Fruit fly (Drosophila melanogaster): ENCODE results near the gene CG17344.

Gene CG17344

dm6 chr2L:19064706-19065105 lies 37.1 kb upstream of the CG17344 start, which contains the start of gene CG17343:
Gene CG17343 (plus strand): TSS chr2L:19064929.
- no peak for TF ChIP-seq CG15710 (tag; optimal IDR thresholded peaks at IDR 0.05)
- no peak for TF ChIP-seq D1 (tag; optimal IDR thresholded peaks at IDR 0.05)
- no peak for TF ChIP-seq Pif1A (GFP tag; optimal IDR thresholded peaks at IDR 0.05)
- no peak for TF ChIP-seq CG32121 (GFP tag; IDR thresholded peaks at IDR 0.05)
- TF ChIP-seq Snoo (tag; optimal IDR thresholded peaks at IDR 0.05) = no peak
- no peak for TF ChIP-seq CG34367 (tag; optimal IDR thresholded peaks at IDR 0.05)
- TF ChIP-seq CG13204 (GFP tag; optimal IDR thresholded peaks at IDR 0.05) = no peak
- no peak for TF ChIP-seq EcR (GFP tag; optimal IDR thresholded peaks at IDR 0.05)
- no peak for TF ChIP-seq gl (tag; optimal IDR thresholded peaks at IDR 0.05)
- no peak for TF ChIP-seq CG4496 (GFP tag; IDR thresholded peaks at IDR 0.05)
- no peak for TF ChIP-seq CG14655 (GFP tag; optimal IDR thresholded peaks at IDR 0.05)
- TF ChIP-seq CG9948 (tag; optimal IDR thresholded peaks at IDR 0.05) = no peak
- no peak for TF ChIP-seq Pif1B (GFP tag; optimal IDR thresholded peaks at IDR 0.05)
- no peak for TF ChIP-seq CG8159 (tag; optimal IDR thresholded peaks at IDR 0.05)

- no peak for TF ChIP-seq gl (tag; optimal IDR thresholded peaks at IDR 0.05)
These were observed 33.5 kb upstream of the CG17344 start for dm6 chr2L:19068393-19068792.

DNA sequence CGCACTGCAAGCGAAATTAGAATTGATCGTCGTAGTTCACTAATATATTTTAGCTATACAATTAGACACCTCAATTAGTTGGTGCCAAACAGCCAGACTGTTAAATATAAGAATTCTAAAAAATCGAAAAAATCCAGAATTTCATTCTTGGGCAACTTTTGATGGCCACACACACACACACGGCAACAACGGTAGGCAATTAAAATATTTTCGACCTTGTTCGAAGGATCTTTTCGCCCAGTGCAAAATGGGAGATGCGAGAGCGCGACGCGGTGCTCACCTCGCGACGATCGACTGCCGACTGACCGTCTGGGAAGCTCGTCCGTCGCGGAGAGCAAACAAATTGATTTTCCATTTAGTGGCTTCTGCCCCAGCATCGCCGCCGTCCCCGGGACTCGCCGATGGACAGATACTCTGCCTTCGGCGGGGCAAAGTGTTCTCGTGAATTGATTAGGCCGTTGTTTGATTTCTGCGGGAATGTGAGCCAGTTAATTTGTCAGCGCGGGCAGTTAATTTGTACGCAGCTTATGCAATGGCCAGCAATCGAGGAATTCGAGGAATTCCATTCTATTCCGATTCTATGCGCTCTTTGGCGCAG lies 32.2 kb upstream of the CG17344 start, which contains the start of gene CG10702:
CG10702 (minus strand) TSS at position 304 of the 598 bp plus-strand sequence.
- TF ChIP-seq fd96Ca (GFP tag; IDR thresholded peaks at IDR 0.05) (peak; percentile 64; the same call in 2 of the 3 replicates), gl (tag; optimal IDR thresholded peaks at IDR 0.05) (no peak), CG32121 (GFP tag; IDR thresholded peaks at IDR 0.05) (no peak)

DNA sequence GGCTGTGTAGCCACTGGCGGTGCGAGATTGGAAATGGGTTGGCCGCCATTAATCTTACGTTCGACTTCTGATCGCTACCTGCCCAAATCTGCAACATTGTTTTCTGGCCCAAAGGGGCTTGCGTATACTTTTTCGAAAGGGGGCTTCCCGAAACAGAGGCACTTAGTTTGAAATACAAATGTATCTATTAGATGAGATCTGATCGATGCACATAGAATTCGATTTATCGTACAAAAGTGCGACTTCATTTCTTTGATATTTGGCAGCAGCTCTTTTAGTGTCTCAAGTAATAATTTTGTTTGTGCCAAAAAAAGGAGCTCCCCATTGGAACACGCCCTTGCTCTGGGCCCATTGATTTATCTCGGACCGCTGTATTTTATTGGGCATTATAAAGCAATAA lies 30.1 kb upstream of the CG17344 start:
- TF ChIP-seq Pif1A (GFP tag; optimal IDR thresholded peaks at IDR 0.05) (no peak), CG10348 (GFP tag; IDR thresholded peaks at IDR 0.05) (no peak), CG14655 (GFP tag; optimal IDR thresholded peaks at IDR 0.05) (no peak), Snoo (tag; optimal IDR thresholded peaks at IDR 0.05) (no peak), CG8301 (tag; optimal IDR thresholded peaks at IDR 0.05) (no peak), CG15710 (tag; optimal IDR thresholded peaks at IDR 0.05) (no peak), Ets98B (GFP tag; IDR thresholded peaks at IDR 0.05) (no peak), CG13204 (GFP tag; optimal IDR thresholded peaks at IDR 0.05) (no peak), CG4496 (GFP tag; IDR thresholded peaks at IDR 0.05) (no peak), fd96Ca (GFP tag; IDR thresholded peaks at IDR 0.05) (no peak)

dm6 chr2L:19074099-19074828 lies 27.6 kb upstream of the CG17344 start, which contains the start of gene CG17572:
Gene CG17572 (minus strand): TSS chr2L:19074149.
- TF ChIP-seq Snoo (tag; optimal IDR thresholded peaks at IDR 0.05) = no peak
- no peak for TF ChIP-seq CG34367 (tag; optimal IDR thresholded peaks at IDR 0.05)
- TF ChIP-seq CG9948 (tag; optimal IDR thresholded peaks at IDR 0.05) = no peak
- no peak for TF ChIP-seq Pif1B (GFP tag; optimal IDR thresholded peaks at IDR 0.05)
- no peak for TF ChIP-seq CG8159 (tag; optimal IDR thresholded peaks at IDR 0.05)
- TF ChIP-seq CG15710 (tag; optimal IDR thresholded peaks at IDR 0.05) = no peak
- TF ChIP-seq gl (tag; optimal IDR thresholded peaks at IDR 0.05) = no peak
- TF ChIP-seq Ets98B (GFP tag; IDR thresholded peaks at IDR 0.05) = no peak

dm6 chr2L:19078928-19079327 lies 22.9 kb upstream of the CG17344 start, which contains the start of gene CG10700:
Gene CG10700 (minus strand): TSS chr2L:19079028.
- TF ChIP-seq Pif1B (GFP tag; optimal IDR thresholded peaks at IDR 0.05) (no peak), gl (tag; optimal IDR thresholded peaks at IDR 0.05) (no peak), CG14655 (GFP tag; optimal IDR thresholded peaks at IDR 0.05) (no peak), fd96Ca (GFP tag; IDR thresholded peaks at IDR 0.05) (no peak), Ets98B (GFP tag; IDR thresholded peaks at IDR 0.05) (no peak), rn (GFP tag; IDR thresholded peaks at IDR 0.05) (no peak), CG8301 (tag; optimal IDR thresholded peaks at IDR 0.05) (no peak), CG12605 (GFP tag; IDR thresholded peaks at IDR 0.05) (no peak), CG17806 (tag; optimal IDR thresholded peaks at IDR 0.05) (no peak), CG15710 (tag; optimal IDR thresholded peaks at IDR 0.05) (no peak), CG9948 (tag; optimal IDR thresholded peaks at IDR 0.05) (no peak), D1 (tag; optimal IDR thresholded peaks at IDR 0.05) (no peak), CG34367 (tag; optimal IDR thresholded peaks at IDR 0.05) (no peak), CG10348 (GFP tag; IDR thresholded peaks at IDR 0.05) (no peak), EcR (GFP tag; optimal IDR thresholded peaks at IDR 0.05) (no peak), CG4496 (GFP tag; IDR thresholded peaks at IDR 0.05) (no peak)

dm6 chr2L:19079742-19080141 lies 22.1 kb upstream of the CG17344 start:
- TF ChIP-seq CG10348 (GFP tag; IDR thresholded peaks at IDR 0.05) = no peak
- TF ChIP-seq gl (tag; optimal IDR thresholded peaks at IDR 0.05) = no peak
- TF ChIP-seq Pif1A (GFP tag; optimal IDR thresholded peaks at IDR 0.05) = no peak
- no peak for TF ChIP-seq rn (GFP tag; IDR thresholded peaks at IDR 0.05)
- TF ChIP-seq fd96Ca (GFP tag; IDR thresholded peaks at IDR 0.05) = no peak
- TF ChIP-seq Pif1B (GFP tag; optimal IDR thresholded peaks at IDR 0.05) = no peak
- TF ChIP-seq CG14655 (GFP tag; optimal IDR thresholded peaks at IDR 0.05) = no peak
- TF ChIP-seq CG12605 (GFP tag; IDR thresholded peaks at IDR 0.05) = no peak
- no peak for TF ChIP-seq EcR (GFP tag; optimal IDR thresholded peaks at IDR 0.05)
- no peak for TF ChIP-seq CG4496 (GFP tag; IDR thresholded peaks at IDR 0.05)
